Worm (Caenorhabditis elegans) whole organism, L2 larva: ENCODE results near the gene sna-1.

ENCODE experiments used
- F13H6.1 ChIP-seq: sonication (generic microtip); optimal IDR thresholded peaks from 2 replicates; lab custom pipeline; 2016; ENCODE audit warnings: missing genetic modification characterization, missing compliant biosample characterization
- ama-1 ChIP-seq: fragments of 150-350 bp; optimal IDR thresholded peaks from 2 replicates; lab custom pipeline; 2018; ENCODE audit warnings: inconsistent platforms
- blmp-1 ChIP-seq: sonication (generic microtip); optimal IDR thresholded peaks from 2 replicates; lab custom pipeline; 2017; ENCODE audit warnings: missing genetic modification characterization, mild to moderate bottlenecking, missing compliant biosample characterization, antibody characterized with exemption, moderate library complexity; ENCODE audit not compliant: insufficient read depth
- ceh-16 ChIP-seq: fragments of 150-350 bp; optimal IDR thresholded peaks from 2 replicates; lab custom pipeline; 2014; ENCODE audit warnings: missing biosample characterization, missing genetic modification characterization
- ceh-82 ChIP-seq: fragments of 150-350 bp; optimal IDR thresholded peaks from 2 replicates; lab custom pipeline; 2014; ENCODE audit warnings: missing biosample characterization, missing genetic modification characterization
- crh-2 ChIP-seq: sonication (generic microtip); optimal IDR thresholded peaks from 2 replicates; lab custom pipeline; 2017; ENCODE audit warnings: missing biosample characterization, missing genetic modification characterization
- dmd-4 ChIP-seq: sonication (generic microtip); optimal IDR thresholded peaks from 2 replicates; lab custom pipeline; 2017; ENCODE audit warnings: missing biosample characterization, missing genetic modification characterization
- egl-27 ChIP-seq: sonication (generic microtip); optimal IDR thresholded peaks from 3 replicates; lab custom pipeline; 2017; ENCODE audit warnings: missing biosample characterization, missing genetic modification reagents, missing genetic modification characterization
- fos-1 ChIP-seq: fragments of 150-350 bp; optimal IDR thresholded peaks from 2 replicates; lab custom pipeline; 2014; ENCODE audit warnings: missing biosample characterization, missing genetic modification characterization
- lin-11 ChIP-seq: fragments of 150-350 bp; sonication (generic microtip); optimal IDR thresholded peaks from 2 replicates; lab custom pipeline; 2014; ENCODE audit warnings: missing biosample characterization, missing genetic modification characterization, inconsistent platforms, mixed read lengths
- lin-13 ChIP-seq: fragments of 150-350 bp; optimal IDR thresholded peaks from 2 replicates; lab custom pipeline; 2014; ENCODE audit warnings: missing biosample characterization, missing genetic modification reagents, missing genetic modification characterization
- mab-5 ChIP-seq: fragments of 150-350 bp; optimal IDR thresholded peaks from 2 replicates; lab custom pipeline; 2014; ENCODE audit warnings: missing biosample characterization, missing genetic modification characterization
- mdl-1 ChIP-seq, 2 experiments: fragments of 150-350 bp in 1 of 2; sonication (generic microtip) in 1 of 2; optimal IDR thresholded peaks; 2 replicates each; lab custom pipeline; 2017; ENCODE audit warnings: missing biosample characterization in 2 of 2, missing genetic modification characterization in 2 of 2
- nhr-10 ChIP-seq: sonication (generic microtip); optimal IDR thresholded peaks from 2 replicates; lab custom pipeline; 2017; ENCODE audit warnings: missing biosample characterization, missing genetic modification characterization
- nhr-129 ChIP-seq: fragments of 150-350 bp; optimal IDR thresholded peaks from 2 replicates; lab custom pipeline; 2014; ENCODE audit warnings: missing biosample characterization, missing genetic modification characterization
- nhr-23 ChIP-seq: fragments of 150-350 bp; optimal IDR thresholded peaks from 2 replicates; lab custom pipeline; 2014; ENCODE audit warnings: missing biosample characterization, missing genetic modification reagents, missing genetic modification characterization
- nhr-237 ChIP-seq: fragments of 150-350 bp; optimal IDR thresholded peaks from 2 replicates; lab custom pipeline; 2014; ENCODE audit warnings: missing biosample characterization, missing genetic modification characterization
- nhr-25 ChIP-seq: fragments of 150-350 bp; sonication (generic microtip); optimal IDR thresholded peaks from 3 replicates; lab custom pipeline; 2014; ENCODE audit warnings: missing biosample characterization, missing genetic modification characterization
- nhr-6 ChIP-seq: fragments of 150-350 bp; optimal IDR thresholded peaks from 2 replicates; lab custom pipeline; 2014; ENCODE audit warnings: missing biosample characterization, missing genetic modification characterization
- peb-1 ChIP-seq: fragments of 150-350 bp; optimal IDR thresholded peaks from 2 replicates; lab custom pipeline; 2014; ENCODE audit warnings: missing biosample characterization, missing genetic modification characterization
- sem-4 ChIP-seq: fragments of 150-350 bp; optimal IDR thresholded peaks from 2 replicates; lab custom pipeline; 2014; ENCODE audit warnings: missing biosample characterization, missing genetic modification reagents, missing genetic modification characterization
- skn-1 ChIP-seq: sonication (generic microtip); optimal IDR thresholded peaks from 2 replicates; lab custom pipeline; 2017; ENCODE audit warnings: missing biosample characterization, missing genetic modification characterization
- sma-9 ChIP-seq, 2 experiments: fragments of 150-350 bp in 1 of 2; sonication (generic microtip) in 1 of 2; optimal IDR thresholded peaks; 2 replicates each; lab custom pipeline; 2014 to 2016; ENCODE audit warnings: missing genetic modification characterization in 2 of 2, mild to moderate bottlenecking in 1 of 2, missing biosample characterization in 1 of 2, missing compliant biosample characterization in 1 of 2, missing genetic modification reagents in 1 of 2, moderate library complexity in 1 of 2
- snpc-4 ChIP-seq: fragments of 150-350 bp; optimal IDR thresholded peaks from 2 replicates; lab custom pipeline; 2014; ENCODE audit warnings: missing biosample characterization, missing genetic modification characterization
- unc-39 ChIP-seq: fragments of 150-350 bp; optimal IDR thresholded peaks from 2 replicates; lab custom pipeline; 2014; ENCODE audit warnings: missing biosample characterization, missing genetic modification characterization
- unc-55 ChIP-seq: fragments of 150-350 bp; sonication (generic microtip); optimal IDR thresholded peaks from 3 replicates; lab custom pipeline; 2014; ENCODE audit warnings: missing biosample characterization, missing genetic modification reagents, missing genetic modification characterization
- zag-1 ChIP-seq: fragments of 150-350 bp; optimal IDR thresholded peaks from 2 replicates; lab custom pipeline; 2014; ENCODE audit warnings: missing biosample characterization, missing genetic modification characterization
- ztf-1 ChIP-seq: fragments of 200-800 bp; sonication (Bioruptor generic); conservative IDR thresholded peaks from 2 replicates; pipeline ENCODE4 v1.3.6; 2022; ENCODE audit warnings: missing genetic modification characterization, missing compliant biosample characterization
- ztf-11 ChIP-seq: sonication (generic microtip); optimal IDR thresholded peaks from 2 replicates; lab custom pipeline; 2017; ENCODE audit warnings: missing biosample characterization, missing genetic modification characterization

Gene sna-1

DNA sequence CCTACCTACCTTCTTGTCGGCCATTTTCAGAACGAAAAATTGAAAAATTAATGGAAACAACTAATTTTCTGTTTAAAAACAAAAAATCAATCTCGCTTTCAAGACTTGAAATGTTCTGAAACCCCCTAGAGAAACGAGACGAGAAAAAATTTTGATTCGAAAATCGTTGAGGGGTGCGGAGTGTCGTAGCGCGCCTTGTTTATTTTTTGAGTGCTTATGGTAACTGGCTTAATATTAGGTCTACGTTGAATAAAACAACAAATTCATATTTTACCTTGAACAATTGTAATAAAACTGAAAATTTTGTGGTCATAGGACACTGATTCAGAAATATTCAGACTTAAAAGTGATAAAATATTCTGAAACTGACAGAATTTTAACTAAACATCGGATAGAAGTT is at the start of gene sna-1:
Gene sna-1, minus strand, starts transcription at position 218 of the 400 bp plus-strand sequence.
- TF ChIP-seq F13H6.1 (tag; lab: Kevin White, UChicago) (no peak), unc-55 (GFP tag; lab: Kevin White, UChicago) (peak; percentile 28), ama-1 (lab: Kevin White, UChicago) (peak; percentile 36), ztf-1 (GFP tag; lab: Robert Waterston, UW) (no peak)

- no peak for TF ChIP-seq unc-55 (GFP tag; lab: Kevin White, UChicago)
- TF ChIP-seq F13H6.1 (tag; lab: Kevin White, UChicago) = no peak
- TF ChIP-seq crh-2 (tag; lab: Kevin White, UChicago) = no peak
- TF ChIP-seq nhr-23 (tag; lab: Kevin White, UChicago) = no peak
- TF ChIP-seq ztf-11 (tag; lab: Kevin White, UChicago) = no peak
- no peak for TF ChIP-seq nhr-237
- TF ChIP-seq lin-13 (GFP tag; lab: Kevin White, UChicago) = no peak
- TF ChIP-seq snpc-4 (tag; lab: Kevin White, UChicago) = no peak
- TF ChIP-seq mdl-1 (tag; optimal IDR thresholded peaks at IDR 0.05; lab: Kevin White, UChicago) = no peak
- no peak for TF ChIP-seq skn-1 (tag; lab: Kevin White, UChicago)
- no peak for TF ChIP-seq dmd-4 (tag; lab: Kevin White, UChicago)
- TF ChIP-seq lin-11 = no peak
- no peak for TF ChIP-seq nhr-10 (tag; lab: Kevin White, UChicago)
- no peak for TF ChIP-seq ceh-16
- TF ChIP-seq sem-4 (tag; lab: Kevin White, UChicago) = no peak
- TF ChIP-seq egl-27 (tag; lab: Kevin White, UChicago) = no peak
- TF ChIP-seq sma-9 (GFP tag; optimal IDR thresholded peaks at IDR 0.05; lab: Kevin White, UChicago) = no peak
- no peak for TF ChIP-seq sma-9 (tag; optimal IDR thresholded peaks at IDR 0.05; lab: Kevin White, UChicago)
Measured at ce11 chrV:6758017-6758416, 47.5 kb upstream of the sna-1 start, which contains the start of gene dbl-1. Gene dbl-1 (plus strand): TSS chrV:6758135.

DNA sequence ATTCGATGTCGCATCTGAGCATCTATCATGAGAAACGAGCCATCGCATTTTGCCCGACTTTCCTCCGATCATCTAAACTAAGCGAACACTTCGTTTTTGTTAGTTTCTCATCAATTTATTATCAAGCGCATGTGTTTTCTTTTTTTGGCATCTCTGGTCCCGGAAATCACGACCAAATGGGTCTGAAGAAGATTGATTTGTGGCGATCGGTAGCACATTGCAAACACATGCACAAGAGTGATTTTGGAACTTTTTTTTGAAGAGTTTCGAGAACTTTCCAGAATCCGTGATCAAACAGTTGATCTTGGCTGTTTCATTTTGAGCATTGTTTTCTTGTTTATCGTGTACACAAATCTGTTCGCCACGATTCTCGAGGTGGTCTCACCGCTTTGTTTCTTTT is 42.8 kb upstream of the sna-1 start:
- TF ChIP-seq fos-1 (tag; lab: Kevin White, UChicago) (no peak), unc-39 (tag; lab: Kevin White, UChicago) (no peak), crh-2 (tag; lab: Kevin White, UChicago) (no peak), zag-1 (tag; lab: Kevin White, UChicago) (no peak), nhr-6 (tag; lab: Kevin White, UChicago) (no peak), sma-9 (GFP tag; optimal IDR thresholded peaks at IDR 0.05; lab: Kevin White, UChicago) (no peak), sma-9 (tag; optimal IDR thresholded peaks at IDR 0.05; lab: Kevin White, UChicago) (no peak), ama-1 (lab: Kevin White, UChicago) (no peak)

- no peak for TF ChIP-seq skn-1 (tag; lab: Kevin White, UChicago)
- peak; percentile 46 for TF ChIP-seq F13H6.1 (tag; lab: Kevin White, UChicago)
- TF ChIP-seq mab-5 (tag; lab: Kevin White, UChicago) = peak; percentile 34
- peak; percentile 52 for TF ChIP-seq sma-9 (GFP tag; optimal IDR thresholded peaks at IDR 0.05; lab: Kevin White, UChicago)
- TF ChIP-seq sma-9 (tag; optimal IDR thresholded peaks at IDR 0.05; lab: Kevin White, UChicago) = no peak
- TF ChIP-seq nhr-129 (tag; lab: Kevin White, UChicago) = peak; percentile 34
Measured at ce11 chrV:6751493-6752100, 41.1 kb upstream of the sna-1 start.

DNA sequence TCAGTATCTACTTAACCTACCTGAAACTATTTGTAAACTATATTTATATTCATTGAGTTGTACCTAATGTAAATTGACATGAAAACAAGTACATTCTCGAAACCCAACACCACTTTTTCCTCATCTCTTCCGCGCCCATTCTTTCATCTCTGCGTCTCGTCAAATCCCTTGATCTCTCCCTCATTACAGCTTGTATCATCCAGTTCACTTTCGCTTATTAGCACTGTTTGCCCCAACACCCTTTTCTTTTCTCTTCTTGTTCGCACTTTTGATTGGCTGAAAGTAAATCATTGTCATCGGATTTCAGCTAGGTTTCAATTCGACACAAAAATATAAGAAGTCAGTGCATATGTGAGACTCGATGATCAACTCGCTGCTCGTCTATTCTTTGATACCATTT is 34.3 kb upstream of the sna-1 start, which contains the start of gene T25F10.3:
Gene T25F10.3, plus strand, starts transcription at position 308 of the 400 bp plus-strand sequence.
- TF ChIP-seq blmp-1 (peak; percentile 88), crh-2 (tag; lab: Kevin White, UChicago) (no peak)
- TF ChIP-seq, all 48 proteins: peak for 1

DNA sequence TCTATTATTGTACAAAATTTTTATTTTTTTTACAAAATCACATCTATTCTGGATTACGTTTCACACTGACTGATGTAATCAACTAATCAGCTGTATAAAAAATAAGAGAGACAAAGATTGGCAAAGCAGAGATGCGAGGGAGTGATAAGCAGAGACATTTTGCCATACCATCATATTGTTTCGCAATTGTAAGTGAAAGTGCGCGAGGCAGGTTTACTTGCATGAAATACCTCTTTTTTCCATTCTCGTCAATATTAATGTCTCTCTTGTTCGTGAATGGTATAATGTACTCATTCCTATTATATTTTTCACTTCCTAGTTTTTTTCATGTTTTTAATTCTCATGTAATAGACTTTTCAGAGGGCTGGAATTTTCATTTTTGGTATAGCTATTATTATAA is 26.4 kb upstream of the sna-1 start:
- TF ChIP-seq nhr-23 (tag; lab: Kevin White, UChicago) = no peak
- TF ChIP-seq nhr-237 = no peak
- TF ChIP-seq ceh-82 (tag; lab: Kevin White, UChicago) = no peak
- no peak for TF ChIP-seq sma-9 (GFP tag; optimal IDR thresholded peaks at IDR 0.05; lab: Kevin White, UChicago)
- no peak for TF ChIP-seq sma-9 (tag; optimal IDR thresholded peaks at IDR 0.05; lab: Kevin White, UChicago)
- TF ChIP-seq nhr-25 (tag; lab: Kevin White, UChicago) = peak; percentile 56
- no peak for TF ChIP-seq peb-1 (tag; lab: Kevin White, UChicago)
- TF ChIP-seq blmp-1 = peak; percentile 94
